Fruit fly (Drosophila melanogaster) whole organism, embryonic: ENCODE data around the gene Cpr66Cb.

Experiments
- ATbp ChIP-seq: fragments of 200-800 bp; sonication (Bioruptor generic); optimal IDR thresholded peaks from 2 replicates; lab custom pipeline; 2017; ENCODE audit warnings: missing biosample characterization, mild to moderate bottlenecking, missing genetic modification characterization, missing genetic modification reagents
- Aef1 ChIP-seq: fragments of 200-800 bp; sonication (Bioruptor generic); IDR thresholded peaks from 3 replicates; pipeline ENCODE4 v1.3.6; 2022; ENCODE audit warnings: missing biosample characterization, missing genetic modification characterization
- B-H1 ChIP-seq: fragments of 200-800 bp; sonication (Bioruptor generic); IDR thresholded peaks from 3 replicates; pipeline ENCODE4 v1.3.6; 2022; ENCODE audit warnings: missing biosample characterization, missing genetic modification characterization
- CG10979 ChIP-seq: fragments of 200-800 bp; sonication (Bioruptor generic); optimal IDR thresholded peaks from 2 replicates; lab custom pipeline; 2018; ENCODE audit warnings: missing biosample characterization, mild to moderate bottlenecking, missing genetic modification characterization, moderate library complexity
- CG11398 ChIP-seq: fragments of 200-800 bp; sonication (Bioruptor generic); optimal IDR thresholded peaks from 2 replicates; lab custom pipeline; 2016; ENCODE audit warnings: missing biosample characterization, missing genetic modification characterization
- CG12219 ChIP-seq: fragments of 200-800 bp; sonication (Bioruptor generic); optimal IDR thresholded peaks from 3 replicates; lab custom pipeline; 2018; ENCODE audit warnings: missing biosample characterization, mild to moderate bottlenecking, missing genetic modification characterization
- CG12744 ChIP-seq: fragments of 200-800 bp; sonication (Bioruptor generic); optimal IDR thresholded peaks from 2 replicates; lab custom pipeline; 2016; ENCODE audit warnings: missing biosample characterization, missing genetic modification characterization
- CG14860 ChIP-seq: fragments of 200-800 bp; sonication (Bioruptor generic); IDR thresholded peaks from 3 replicates; pipeline ENCODE4 v1.3.6; 2022; ENCODE audit warnings: missing biosample characterization, missing genetic modification characterization; ENCODE audit not compliant: partially characterized antibody
- CG15011 ChIP-seq: fragments of 200-800 bp; sonication (Bioruptor generic); optimal IDR thresholded peaks from 3 replicates; lab custom pipeline; 2018; ENCODE audit warnings: missing biosample characterization, mild to moderate bottlenecking, missing genetic modification characterization
- CG1529 ChIP-seq: fragments of 200-800 bp; sonication (Bioruptor generic); optimal IDR thresholded peaks from 3 replicates; lab custom pipeline; 2018; ENCODE audit warnings: missing biosample characterization, missing genetic modification characterization
- CG16863 ChIP-seq: fragments of 200-800 bp; sonication (Bioruptor generic); optimal IDR thresholded peaks from 3 replicates; lab custom pipeline; 2016; ENCODE audit warnings: missing biosample characterization, missing genetic modification characterization
- CG17186 ChIP-seq: fragments of 200-800 bp; sonication (Bioruptor generic); optimal IDR thresholded peaks from 3 replicates; lab custom pipeline; 2017; ENCODE audit warnings: missing biosample characterization, missing genetic modification reagents, missing genetic modification characterization
- CG2129 ChIP-seq: fragments of 200-800 bp; sonication (Bioruptor generic); IDR thresholded peaks from 2 replicates; pipeline ENCODE4 v1.3.6; 2022; ENCODE audit warnings: missing biosample characterization, missing genetic modification characterization; ENCODE audit not compliant: partially characterized antibody
- CG2889 ChIP-seq: fragments of 200-800 bp; sonication (Bioruptor generic); IDR thresholded peaks from 3 replicates; pipeline ENCODE4 v1.3.6; 2022; ENCODE audit warnings: missing biosample characterization, missing genetic modification characterization
- CG4328 ChIP-seq: fragments of 200-800 bp; sonication (Bioruptor generic); optimal IDR thresholded peaks from 3 replicates; lab custom pipeline; 2017; ENCODE audit warnings: missing biosample characterization, missing genetic modification reagents, missing genetic modification characterization
- CG4360 ChIP-seq: fragments of 200-800 bp; sonication (Bioruptor generic); IDR thresholded peaks from 2 replicates; pipeline ENCODE4 v1.3.6; 2022; ENCODE audit warnings: missing biosample characterization, missing genetic modification characterization
- CG4404 ChIP-seq: fragments of 200-800 bp; sonication (Bioruptor generic); IDR thresholded peaks from 2 replicates; pipeline ENCODE4 v1.3.6; 2022; ENCODE audit warnings: missing biosample characterization, missing genetic modification characterization
- CG4424 ChIP-seq: fragments of 200-800 bp; sonication (Bioruptor generic); optimal IDR thresholded peaks from 3 replicates; lab custom pipeline; 2016; ENCODE audit warnings: missing biosample characterization, missing genetic modification characterization
- CG5180 ChIP-seq: fragments of 200-800 bp; sonication (Bioruptor generic); optimal IDR thresholded peaks from 3 replicates; lab custom pipeline; 2017; ENCODE audit warnings: missing biosample characterization, missing genetic modification characterization, mild to moderate bottlenecking, moderate library complexity, missing genetic modification reagents
- CG7556 ChIP-seq: fragments of 200-800 bp; sonication (Bioruptor generic); optimal IDR thresholded peaks from 2 replicates; lab custom pipeline; 2017; ENCODE audit warnings: missing biosample characterization, mild to moderate bottlenecking, missing genetic modification characterization
- CG8765 ChIP-seq: fragments of 200-800 bp; sonication (Bioruptor generic); IDR thresholded peaks from 2 replicates; pipeline ENCODE4 v1.3.6; 2022; ENCODE audit warnings: missing biosample characterization, missing genetic modification characterization
- CG9437 ChIP-seq: fragments of 200-800 bp; sonication (Bioruptor generic); optimal IDR thresholded peaks from 2 replicates; lab custom pipeline; 2018; ENCODE audit warnings: missing biosample characterization, mild to moderate bottlenecking, missing genetic modification characterization
- CkIIα-i1 ChIP-seq: fragments of 200-800 bp; sonication (Bioruptor generic); IDR thresholded peaks from 2 replicates; pipeline ENCODE4 v1.3.6; 2022; ENCODE audit warnings: missing biosample characterization, missing genetic modification characterization
- Dad ChIP-seq: fragments of 200-800 bp; sonication (Bioruptor generic); optimal IDR thresholded peaks from 3 replicates; lab custom pipeline; 2016; ENCODE audit warnings: missing biosample characterization, missing genetic modification characterization
- Dp ChIP-seq: fragments of 200-800 bp; sonication (Bioruptor generic); optimal IDR thresholded peaks from 2 replicates; lab custom pipeline; 2018; ENCODE audit warnings: missing biosample characterization, mild to moderate bottlenecking, missing genetic modification characterization, moderate library complexity
- E2f2 ChIP-seq: fragments of 200-800 bp; sonication (Bioruptor generic); IDR thresholded peaks from 2 replicates; pipeline ENCODE4 v1.3.6; 2022; ENCODE audit warnings: missing biosample characterization, missing genetic modification characterization
- Ets97D ChIP-seq: fragments of 200-800 bp; sonication (Bioruptor generic); optimal IDR thresholded peaks from 3 replicates; lab custom pipeline; 2016; ENCODE audit warnings: missing biosample characterization, missing genetic modification characterization
- HLH4C ChIP-seq: fragments of 200-800 bp; sonication (Bioruptor generic); IDR thresholded peaks from 3 replicates; pipeline ENCODE4 v1.3.6; 2022; ENCODE audit warnings: missing biosample characterization, missing genetic modification characterization; ENCODE audit not compliant: partially characterized antibody
- Hr39 ChIP-seq: fragments of >200 bp; optimal IDR thresholded peaks from 2 replicates; lab custom pipeline; 2017
- Jarid2 ChIP-seq: fragments of 200-800 bp; sonication (Bioruptor generic); optimal IDR thresholded peaks from 3 replicates; lab custom pipeline; 2017; ENCODE audit warnings: mild to moderate bottlenecking, missing biosample characterization, missing genetic modification reagents, missing genetic modification characterization
- Nf-YB ChIP-seq: fragments of 200-800 bp; sonication (Bioruptor generic); optimal IDR thresholded peaks from 3 replicates; lab custom pipeline; 2019; ENCODE audit warnings: missing biosample characterization, mild to moderate bottlenecking, missing genetic modification characterization, moderate library complexity
- Oaz ChIP-seq: fragments of 200-800 bp; sonication (Bioruptor generic); IDR thresholded peaks from 2 replicates; pipeline ENCODE4 v1.3.6; 2022; ENCODE audit warnings: missing biosample characterization, missing genetic modification characterization
- Optix ChIP-seq: fragments of 200-800 bp; sonication (Bioruptor generic); IDR thresholded peaks from 3 replicates; pipeline ENCODE4 v1.3.6; 2022; ENCODE audit warnings: missing biosample characterization, missing genetic modification characterization
- Sox102F ChIP-seq: fragments of 200-800 bp; sonication (Bioruptor generic); optimal IDR thresholded peaks from 2 replicates; lab custom pipeline; 2018; ENCODE audit warnings: missing biosample characterization, mild to moderate bottlenecking, missing genetic modification characterization, moderate library complexity
- YL-1 ChIP-seq: fragments of 200-800 bp; sonication (Bioruptor generic); optimal IDR thresholded peaks from 3 replicates; lab custom pipeline; 2017; ENCODE audit warnings: missing biosample characterization, mild to moderate bottlenecking, missing genetic modification characterization
- bigmax ChIP-seq: fragments of 200-800 bp; sonication (Bioruptor generic); optimal IDR thresholded peaks from 2 replicates; lab custom pipeline; 2018; ENCODE audit warnings: missing biosample characterization, mild to moderate bottlenecking, missing genetic modification characterization
- ci ChIP-seq: fragments of 200-800 bp; sonication (Bioruptor generic); IDR thresholded peaks from 3 replicates; pipeline ENCODE4 v1.3.6; 2022; ENCODE audit warnings: missing biosample characterization, missing genetic modification characterization
- dimm ChIP-seq: fragments of 200-800 bp; sonication (Bioruptor generic); IDR thresholded peaks from 2 replicates; pipeline ENCODE4 v1.3.6; 2022; ENCODE audit warnings: missing biosample characterization, missing genetic modification characterization
- eve ChIP-seq, 2 experiments: fragments of >200 bp; optimal IDR thresholded peaks; 2 replicates each; lab custom pipeline; 2017; ENCODE audit warnings: missing biosample characterization in 2 of 2, missing genetic modification characterization in 2 of 2
- jigr1 ChIP-seq: fragments of 200-800 bp; sonication (Bioruptor generic); IDR thresholded peaks from 3 replicates; pipeline ENCODE4 v1.3.6; 2022; ENCODE audit warnings: missing biosample characterization, missing genetic modification characterization
- luna ChIP-seq: fragments of 200-800 bp; sonication (Bioruptor generic); optimal IDR thresholded peaks from 2 replicates; lab custom pipeline; 2016; ENCODE audit warnings: missing biosample characterization, missing genetic modification characterization
- onecut ChIP-seq: fragments of 200-800 bp; sonication (Bioruptor generic); IDR thresholded peaks from 2 replicates; pipeline ENCODE4 v1.3.6; 2022; ENCODE audit warnings: missing biosample characterization, missing genetic modification characterization
- org-1 ChIP-seq: fragments of 200-800 bp; sonication (Bioruptor generic); optimal IDR thresholded peaks from 2 replicates; lab custom pipeline; 2017; ENCODE audit warnings: missing biosample characterization, missing genetic modification characterization
- ranshi ChIP-seq: fragments of 200-800 bp; sonication (Bioruptor generic); IDR thresholded peaks from 2 replicates; pipeline ENCODE4 v1.3.6; 2022; ENCODE audit warnings: missing biosample characterization, missing genetic modification characterization
- row ChIP-seq: fragments of 200-800 bp; sonication (Bioruptor generic); IDR thresholded peaks from 3 replicates; pipeline ENCODE4 v1.3.6; 2022; ENCODE audit warnings: missing biosample characterization, missing genetic modification characterization
- salm ChIP-seq: fragments of 200-800 bp; sonication (Bioruptor generic); optimal IDR thresholded peaks from 2 replicates; lab custom pipeline; 2018; ENCODE audit warnings: missing biosample characterization, mild to moderate bottlenecking, missing genetic modification characterization
- shn ChIP-seq: fragments of 200-800 bp; sonication (Bioruptor generic); optimal IDR thresholded peaks from 3 replicates; lab custom pipeline; 2016; ENCODE audit warnings: missing biosample characterization, missing genetic modification characterization
- sisA ChIP-seq: fragments of 200-800 bp; sonication (Bioruptor generic); IDR thresholded peaks from 2 replicates; pipeline ENCODE4 v1.3.6; 2022; ENCODE audit warnings: missing biosample characterization, missing genetic modification characterization
- tna ChIP-seq: fragments of 200-800 bp; sonication (Bioruptor generic); IDR thresholded peaks from 2 replicates; pipeline ENCODE4 v1.3.6; 2022; ENCODE audit warnings: missing biosample characterization, missing genetic modification characterization; ENCODE audit not compliant: partially characterized antibody
- trh ChIP-seq: fragments of 200-800 bp; sonication (Bioruptor generic); optimal IDR thresholded peaks from 2 replicates; lab custom pipeline; 2016; ENCODE audit warnings: missing biosample characterization, missing genetic modification characterization
- ttk ChIP-seq: fragments of 200-800 bp; sonication (Bioruptor generic); IDR thresholded peaks from 2 replicates; pipeline ENCODE4 v2.1.2; 2022; ENCODE audit warnings: missing biosample characterization, missing genetic modification characterization
- vvl ChIP-seq: fragments of 200-800 bp; sonication (Bioruptor generic); IDR thresholded peaks from 2 replicates; pipeline ENCODE4 v1.3.6; 2022; ENCODE audit warnings: missing biosample characterization, missing genetic modification characterization

Cpr66Cb gene

dm6 chr3L:8308891-8309352 lies 27.6 kb upstream of the Cpr66Cb start, which contains the start of gene BI-1 (continued):
- TF ChIP-seq ATbp (GFP tag; lab: Kevin White, UChicago) (no peak), B-H1 (no peak), onecut (no peak; the same call in 1 of the 2 replicates), sisA (GFP tag; lab: Robert Waterston, UW) (no peak), bigmax (no peak), CG9437 (GFP tag; lab: Kevin White, UChicago) (peak; percentile 65), CG7556 (GFP tag; lab: Kevin White, UChicago) (peak; percentile 74), dimm (GFP tag; lab: Robert Waterston, UW) (no peak), Sox102F (no peak), vvl (GFP tag; lab: Robert Waterston, UW) (no peak), E2f2 (peak; percentile 83), row (GFP tag; lab: Robert Waterston, UW) (peak; percentile 94), Dp (GFP tag; lab: Kevin White, UChicago) (peak; percentile 83), trh (GFP tag; lab: Kevin White, UChicago) (peak; percentile 39), Aef1 (no peak), CG5180 (GFP tag; lab: Kevin White, UChicago) (no peak), Ets97D (peak; percentile 9), shn (GFP tag; lab: Kevin White, UChicago) (no peak), CG12219 (GFP tag; lab: Kevin White, UChicago) (no peak), CG2889 (no peak), Dad (GFP tag; lab: Kevin White, UChicago) (peak; percentile 55), CG15011 (GFP tag; lab: Kevin White, UChicago) (no peak), YL-1 (GFP tag; lab: Kevin White, UChicago) (peak; percentile 88), Hr39 (lab: Kevin White, UChicago) (no peak), luna (no peak), CG10979 (peak; percentile 61), CG2129 (no peak), CG1529 (no peak), CG14860 (GFP tag; lab: Robert Waterston, UW) (no peak), CG16863 (no peak), CG4328 (GFP tag; lab: Kevin White, UChicago) (peak; percentile 67), jigr1 (GFP tag; lab: Robert Waterston, UW) (no peak), CG8765 (no peak), Oaz (GFP tag; lab: Robert Waterston, UW) (no peak), tna (GFP tag; lab: Robert Waterston, UW) (no peak), CG17186 (GFP tag; lab: Kevin White, UChicago) (peak; percentile 36), eve (GFP tag; optimal IDR thresholded peaks at IDR 0.05; lab: Kevin White, UChicago) (no peak), HLH4C (GFP tag; lab: Robert Waterston, UW) (no peak), ttk (GFP tag; lab: Robert Waterston, UW) (no peak), CG4404 (GFP tag; lab: Robert Waterston, UW) (peak; percentile 60), Nf-YB (GFP tag; lab: Kevin White, UChicago) (peak; percentile 41), CkIIα-i1 (GFP tag; lab: Robert Waterston, UW) (no peak), salm (peak; percentile 0), org-1 (GFP tag; lab: Kevin White, UChicago) (peak; percentile 41), Jarid2 (no peak), CG11398 (GFP tag; lab: Kevin White, UChicago) (no peak), CG4360 (GFP tag; lab: Robert Waterston, UW) (no peak), CG4424 (peak; percentile 73), ci (GFP tag; lab: Robert Waterston, UW) (0 out of 3 replicates have a peak, but pooled peaks have one; percentile 17), ranshi (GFP tag; lab: Robert Waterston, UW) (no peak), CG12744 (GFP tag; lab: Kevin White, UChicago) (no peak), Optix (no peak)
